Fruit fly (Drosophila melanogaster) S2 (cell line): ENCODE data around the gene CG15296.

Experiments used
- CG8478 ChIP-seq: fragments of >200 bp; optimal IDR thresholded peaks from 2 replicates; lab custom pipeline; 2018
- CTCF ChIP-seq, 2 experiments: fragments of >200 bp; optimal IDR thresholded peaks; 2 replicates each; lab custom pipeline; 2018

- no peak for TF ChIP-seq CTCF (optimal IDR thresholded peaks at IDR 0.05; lab: Kevin White, UChicago)
- no peak for TF ChIP-seq CG8478 (lab: Kevin White, UChicago)
Measured at dm6 chrX:10535029-10535428, 31.4 kb downstream of the CG15296 start.
